Fruit fly (Drosophila melanogaster) Kc167 (cell line): ENCODE measurements around the gene CG11262.

ENCODE experiments used
- Sin3A ChIP-seq: fragments of >200 bp; optimal IDR thresholded peaks from 2 replicates; lab custom pipeline; 2018; ENCODE audit warnings: missing external identifiers
- h ChIP-seq: fragments of >200 bp; optimal IDR thresholded peaks from 3 replicates; lab custom pipeline; 2018; ENCODE audit warnings: missing external identifiers
- insv ChIP-seq: fragments of >200 bp; optimal IDR thresholded peaks from 3 replicates; lab custom pipeline; 2018; ENCODE audit warnings: missing external identifiers
- psq ChIP-seq: fragments of >200 bp; optimal IDR thresholded peaks from 2 replicates; lab custom pipeline; 2017; ENCODE audit warnings: missing external identifiers

dm6 chr3L:13033361-13033760 is 38.4 kb downstream of the CG11262 start:
- no peak for TF ChIP-seq psq (lab: Kevin White, UChicago)
- TF ChIP-seq Sin3A (lab: Kevin White, UChicago): no peak
- TF ChIP-seq h (lab: Kevin White, UChicago): no peak
- no peak for TF ChIP-seq insv (lab: Kevin White, UChicago)
